Comparison of ENCODE assay signal across 6 fruit fly cellular contexts in the genomic region with DNA sequence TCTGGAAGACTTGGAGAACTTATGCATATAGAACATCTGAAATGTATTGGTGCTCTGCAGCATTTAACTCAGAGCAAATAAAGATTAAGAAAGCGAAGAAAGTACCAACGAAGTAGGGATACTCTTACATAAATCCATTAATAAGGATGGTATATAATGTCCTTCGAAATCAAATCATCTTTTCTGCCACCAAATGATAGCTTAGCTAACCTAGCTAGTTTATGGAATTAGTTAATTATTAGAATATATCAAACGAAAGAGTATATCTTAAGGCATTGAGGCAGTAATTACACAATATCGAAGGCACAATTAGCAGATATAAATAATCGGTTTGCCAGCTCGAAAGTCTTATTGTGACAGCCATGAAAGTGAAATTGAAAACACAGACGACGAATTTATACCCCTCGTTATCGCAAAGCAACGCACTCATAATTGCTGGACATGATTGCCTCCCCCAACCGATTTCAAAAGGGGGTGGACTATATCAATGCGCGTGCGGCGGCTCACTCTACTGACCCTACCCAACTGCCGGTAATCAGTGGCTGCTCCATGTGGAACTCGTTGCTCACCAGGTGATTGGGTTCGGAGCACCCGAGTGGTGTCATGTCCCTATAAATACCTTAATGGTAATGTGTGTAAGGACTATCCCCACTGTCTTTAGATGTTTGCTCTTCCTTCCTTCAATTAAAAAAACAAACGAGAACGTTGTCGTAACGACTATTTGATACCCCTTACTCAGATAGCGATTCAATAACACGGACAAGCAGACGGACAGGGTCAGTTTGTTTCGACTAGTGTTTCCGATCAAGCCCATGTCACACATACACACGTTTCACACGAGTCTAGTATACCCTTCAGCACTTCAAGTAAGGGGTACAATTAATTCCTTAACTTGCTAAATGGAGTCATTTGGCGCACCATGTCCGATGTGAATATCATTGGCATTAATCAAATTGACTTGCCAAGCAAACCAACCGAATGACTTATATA.
TF ChIP-seq lines count a peak whose summit lies in the region.

No protein-coding gene starts in this region.

- TF ChIP-seq CTCF in whole organism, embryonic (GFP tag; optimal IDR thresholded peaks at IDR 0.05; lab: Kevin White, UChicago), result peak; percentile 16

TF ChIP-seq in whole organism, 6 proteins besides CTCF, POLR2A, EP300 and RAD21:
- peak; percentile 75 for TF ChIP-seq pan (optimal IDR thresholded peaks at IDR 0.05; lab: Kevin White, UChicago)
- no peak for TF ChIP-seq psq (optimal IDR thresholded peaks at IDR 0.05; lab: Kevin White, UChicago)
- no peak for TF ChIP-seq usp (GFP tag; optimal IDR thresholded peaks at IDR 0.05; lab: Kevin White, UChicago)
- TF ChIP-seq EcR (GFP tag; optimal IDR thresholded peaks at IDR 0.05; lab: Kevin White, UChicago), result no peak

TF ChIP-seq in whole organism, adult, 20 proteins besides CTCF, POLR2A, EP300 and RAD21:
- no peak for TF ChIP-seq CG1620 (GFP tag; optimal IDR thresholded peaks at IDR 0.05; lab: Kevin White, UChicago)
- TF ChIP-seq tj (GFP tag; optimal IDR thresholded peaks at IDR 0.05; lab: Kevin White, UChicago), result no peak
- TF ChIP-seq Clk (GFP tag; optimal IDR thresholded peaks at IDR 0.05; lab: Kevin White, UChicago), result no peak
- no peak for TF ChIP-seq CG5204 (GFP tag; optimal IDR thresholded peaks at IDR 0.05; lab: Kevin White, UChicago)
- TF ChIP-seq cic (GFP tag; optimal IDR thresholded peaks at IDR 0.05; lab: Kevin White, UChicago), result no peak
- TF ChIP-seq toe (GFP tag; optimal IDR thresholded peaks at IDR 0.05; lab: Kevin White, UChicago), result peak; percentile 1

TF ChIP-seq in whole organism, embryonic, 481 proteins besides CTCF, POLR2A, EP300 and RAD21 (continues in another document):
- TF ChIP-seq sens (GFP tag; lab: Kevin White, UChicago) (peak; percentile 93), Fer3 (tag; optimal IDR thresholded peaks at IDR 0.05; lab: Kevin White, UChicago) (peak; percentile 58), sna (GFP tag; IDR thresholded peaks at IDR 0.05; lab: Robert Waterston, UW; ENCODE audit: partially characterized antibody) (no peak), CG17612 (GFP tag; IDR thresholded peaks at IDR 0.05; lab: Robert Waterston, UW) (no peak), Ets65A (GFP tag; lab: Kevin White, UChicago) (peak; percentile 92), emc (GFP tag; optimal IDR thresholded peaks at IDR 0.05; lab: Kevin White, UChicago) (no peak), tup (GFP tag; optimal IDR thresholded peaks at IDR 0.05; lab: Kevin White, UChicago) (no peak), CG10543 (GFP tag; optimal IDR thresholded peaks at IDR 0.05; lab: Kevin White, UChicago) (no peak), CG18619 (GFP tag; optimal IDR thresholded peaks at IDR 0.05; lab: Kevin White, UChicago) (peak; percentile 31), Hsf (GFP tag; optimal IDR thresholded peaks at IDR 0.05; lab: Kevin White, UChicago) (peak; percentile 59), CG17385 (GFP tag; optimal IDR thresholded peaks at IDR 0.05; lab: Kevin White, UChicago) (peak; percentile 64), Optix (GFP tag; IDR thresholded peaks at IDR 0.05; lab: Robert Waterston, UW) (0 out of 3 replicates have a peak, but pooled peaks have one; percentile 43), CG33557 (GFP tag; optimal IDR thresholded peaks at IDR 0.05; lab: Kevin White, UChicago) (no peak), CG12391 (tag; optimal IDR thresholded peaks at IDR 0.05; lab: Kevin White, UChicago) (peak; percentile 70), pho (GFP tag; optimal IDR thresholded peaks at IDR 0.05; lab: Kevin White, UChicago) (peak; percentile 18), CG14710 (tag; optimal IDR thresholded peaks at IDR 0.05; lab: Kevin White, UChicago) (peak; percentile 38), CG12071 (GFP tag; optimal IDR thresholded peaks at IDR 0.05; lab: Kevin White, UChicago) (peak; percentile 65)

TF ChIP-seq in whole organism, prepupa, 60 proteins besides CTCF, POLR2A, EP300 and RAD21 (continues in another document):
- TF ChIP-seq Sox15 (GFP tag; optimal IDR thresholded peaks at IDR 0.05; lab: Kevin White, UChicago) (peak; percentile 49), Hr38 (GFP tag; optimal IDR thresholded peaks at IDR 0.05; lab: Kevin White, UChicago) (no peak), Blimp-1 (GFP tag; optimal IDR thresholded peaks at IDR 0.05; lab: Kevin White, UChicago) (peak; percentile 84), eg (GFP tag; IDR thresholded peaks at IDR 0.05; lab: Robert Waterston, UW) (peak; percentile 57; the same call in 2 of the 3 replicates), CG6854 (GFP tag; optimal IDR thresholded peaks at IDR 0.05; lab: Kevin White, UChicago) (peak; percentile 53), Hr39 (GFP tag; optimal IDR thresholded peaks at IDR 0.05; lab: Kevin White, UChicago) (peak; percentile 94), fd85E (GFP tag; optimal IDR thresholded peaks at IDR 0.05; lab: Kevin White, UChicago) (no peak), Ets21C (GFP tag; optimal IDR thresholded peaks at IDR 0.05; lab: Kevin White, UChicago) (peak; percentile 89), CG31627 (GFP tag; optimal IDR thresholded peaks at IDR 0.05; lab: Kevin White, UChicago) (peak; percentile 93), CG11762 (GFP tag; optimal IDR thresholded peaks at IDR 0.05; lab: Kevin White, UChicago; ENCODE audit: insufficient read depth) (peak; percentile 49), CG4318 (GFP tag; optimal IDR thresholded peaks at IDR 0.05; lab: Kevin White, UChicago) (no peak), CG8119 (GFP tag; IDR thresholded peaks at IDR 0.05; lab: Robert Waterston, UW) (peak; percentile 64), dac (GFP tag; optimal IDR thresholded peaks at IDR 0.05; lab: Kevin White, UChicago) (no peak), svp (GFP tag; lab: Kevin White, UChicago) (peak; percentile 95), CG8632 (GFP tag; optimal IDR thresholded peaks at IDR 0.05; lab: Kevin White, UChicago) (peak; percentile 69), CG3032 (tag; optimal IDR thresholded peaks at IDR 0.05; lab: Kevin White, UChicago) (peak; percentile 69), Smox (GFP tag; optimal IDR thresholded peaks at IDR 0.05; lab: Kevin White, UChicago) (peak; percentile 89), CG3919 (GFP tag; optimal IDR thresholded peaks at IDR 0.05; lab: Kevin White, UChicago) (peak; percentile 78)

TF ChIP-seq in whole organism, pupa, 21 proteins besides CTCF, POLR2A, EP300 and RAD21 (continues in another document):
- TF ChIP-seq gl (tag; optimal IDR thresholded peaks at IDR 0.05; lab: Kevin White, UChicago), result peak; percentile 30
- TF ChIP-seq Snoo (tag; optimal IDR thresholded peaks at IDR 0.05; lab: Kevin White, UChicago), result peak; percentile 83
- peak; percentile 70 for TF ChIP-seq CG17806 (tag; optimal IDR thresholded peaks at IDR 0.05; lab: Kevin White, UChicago)
- TF ChIP-seq rn (GFP tag; IDR thresholded peaks at IDR 0.05; lab: Robert Waterston, UW), result 0 out of 2 replicates have a peak, but pooled peaks have one; percentile 36
- TF ChIP-seq fd96Ca (GFP tag; IDR thresholded peaks at IDR 0.05; lab: Robert Waterston, UW), result no peak
- peak; percentile 76 for TF ChIP-seq CG15710 (tag; optimal IDR thresholded peaks at IDR 0.05; lab: Kevin White, UChicago)
- peak; percentile 54 for TF ChIP-seq Ets98B (GFP tag; IDR thresholded peaks at IDR 0.05; lab: Robert Waterston, UW)
- no peak for TF ChIP-seq Pif1A (GFP tag; optimal IDR thresholded peaks at IDR 0.05; lab: Kevin White, UChicago)
- TF ChIP-seq CG9948 (tag; optimal IDR thresholded peaks at IDR 0.05; lab: Kevin White, UChicago), result peak; percentile 64
- TF ChIP-seq CG8159 (tag; optimal IDR thresholded peaks at IDR 0.05; lab: Kevin White, UChicago), result peak; percentile 77
- TF ChIP-seq CG13204 (GFP tag; optimal IDR thresholded peaks at IDR 0.05; lab: Kevin White, UChicago), result no peak
- peak; percentile 67 for TF ChIP-seq Pif1B (GFP tag; optimal IDR thresholded peaks at IDR 0.05; lab: Kevin White, UChicago)
- no peak for TF ChIP-seq CG12605 (GFP tag; IDR thresholded peaks at IDR 0.05; lab: Robert Waterston, UW)
- peak; percentile 64; the same call in 1 of the 3 replicates for TF ChIP-seq CG4496 (GFP tag; IDR thresholded peaks at IDR 0.05; lab: Robert Waterston, UW)
- no peak for TF ChIP-seq CG14655 (GFP tag; optimal IDR thresholded peaks at IDR 0.05; lab: Kevin White, UChicago)
- TF ChIP-seq CG34367 (tag; optimal IDR thresholded peaks at IDR 0.05; lab: Kevin White, UChicago), result peak; percentile 52
- TF ChIP-seq EcR (GFP tag; optimal IDR thresholded peaks at IDR 0.05; lab: Kevin White, UChicago), result peak; percentile 0
- no peak for TF ChIP-seq D1 (tag; optimal IDR thresholded peaks at IDR 0.05; lab: Kevin White, UChicago)
- no peak for TF ChIP-seq CG10348 (GFP tag; IDR thresholded peaks at IDR 0.05; lab: Robert Waterston, UW)

TF ChIP-seq in whole organism, wandering third instar larva, 38 proteins besides CTCF, POLR2A, EP300 and RAD21 (continues in another document):
- TF ChIP-seq foxo (GFP tag; optimal IDR thresholded peaks at IDR 0.05; lab: Kevin White, UChicago) (peak; percentile 80 to 94), Dif (GFP tag; optimal IDR thresholded peaks at IDR 0.05; lab: Kevin White, UChicago; ENCODE audit: partially characterized antibody) (no peak), h (GFP tag; optimal IDR thresholded peaks at IDR 0.05; lab: Kevin White, UChicago) (peak; percentile 96), Vsx2 (GFP tag; optimal IDR thresholded peaks at IDR 0.05; lab: Kevin White, UChicago; ENCODE audit: partially characterized antibody) (no peak), psq (GFP tag; optimal IDR thresholded peaks at IDR 0.05; lab: Kevin White, UChicago) (peak; percentile 82), Jra (GFP tag; optimal IDR thresholded peaks at IDR 0.05; lab: Kevin White, UChicago) (peak; percentile 64), CG32264 (GFP tag; optimal IDR thresholded peaks at IDR 0.05; lab: Kevin White, UChicago) (peak; percentile 75), Hnf4 (GFP tag; optimal IDR thresholded peaks at IDR 0.05; lab: Kevin White, UChicago) (no peak), Dfd (GFP tag; optimal IDR thresholded peaks at IDR 0.05; lab: Kevin White, UChicago) (no peak), brk (GFP tag; optimal IDR thresholded peaks at IDR 0.05; lab: Kevin White, UChicago) (no peak), CG9705 (GFP tag; optimal IDR thresholded peaks at IDR 0.05; lab: Kevin White, UChicago) (peak; percentile 41), tai (GFP tag; optimal IDR thresholded peaks at IDR 0.05; lab: Kevin White, UChicago) (no peak), Abd-B (GFP tag; optimal IDR thresholded peaks at IDR 0.05; lab: Kevin White, UChicago) (no peak), CrebA (GFP tag; optimal IDR thresholded peaks at IDR 0.05; lab: Kevin White, UChicago; ENCODE audit: borderline replicate concordance) (no peak), dmrt93B (GFP tag; optimal IDR thresholded peaks at IDR 0.05; lab: Kevin White, UChicago) (peak; percentile 83), dsf (GFP tag; optimal IDR thresholded peaks at IDR 0.05; lab: Kevin White, UChicago; ENCODE audit: borderline replicate concordance) (no peak), GATAd (GFP tag; optimal IDR thresholded peaks at IDR 0.05; lab: Kevin White, UChicago) (no peak), br (GFP tag; optimal IDR thresholded peaks at IDR 0.05; lab: Kevin White, UChicago) (peak; percentile 89), dl (GFP tag; optimal IDR thresholded peaks at IDR 0.05; lab: Kevin White, UChicago; ENCODE audit: insufficient read depth in 1 of 2, partially characterized antibody in 2 of 2) (no peak), HLH106 (tag; optimal IDR thresholded peaks at IDR 0.05; lab: Kevin White, UChicago) (peak; percentile 91), Hr78 (GFP tag; optimal IDR thresholded peaks at IDR 0.05; lab: Kevin White, UChicago) (no peak)
